Fruit fly (Drosophila melanogaster) whole organism, embryonic: ENCODE results near the gene Trim9.

Experiments used
- Abd-B ChIP-seq: fragments of 200-800 bp; sonication (Bioruptor generic); optimal IDR thresholded peaks from 2 replicates; lab custom pipeline; 2018; ENCODE audit warnings: missing biosample characterization, mild to moderate bottlenecking, missing genetic modification characterization, moderate library complexity
- Atf6 ChIP-seq: fragments of 200-800 bp; sonication (Bioruptor generic); IDR thresholded peaks from 2 replicates; pipeline ENCODE4 v1.3.6; 2022; ENCODE audit warnings: missing biosample characterization, missing genetic modification characterization
- CG10267 ChIP-seq: fragments of 200-800 bp; sonication (Bioruptor generic); optimal IDR thresholded peaks from 2 replicates; lab custom pipeline; 2018; ENCODE audit warnings: missing biosample characterization, mild to moderate bottlenecking, missing genetic modification characterization, moderate library complexity
- CG11085 ChIP-seq: fragments of 200-800 bp; sonication (Bioruptor generic); IDR thresholded peaks from 2 replicates; pipeline ENCODE4 v1.3.6; 2022; ENCODE audit warnings: missing biosample characterization, missing genetic modification characterization
- CG11504 ChIP-seq: fragments of 200-800 bp; sonication (Bioruptor generic); optimal IDR thresholded peaks from 3 replicates; lab custom pipeline; 2019; ENCODE audit warnings: missing biosample characterization, mild to moderate bottlenecking, missing genetic modification characterization, moderate library complexity
- CG12744 ChIP-seq: fragments of 200-800 bp; sonication (Bioruptor generic); optimal IDR thresholded peaks from 2 replicates; lab custom pipeline; 2016; ENCODE audit warnings: missing biosample characterization, missing genetic modification characterization
- CG13123 ChIP-seq: fragments of 200-800 bp; sonication (Bioruptor generic); optimal IDR thresholded peaks from 2 replicates; lab custom pipeline; 2016; ENCODE audit warnings: missing biosample characterization, missing genetic modification characterization
- CG14965 ChIP-seq: fragments of 200-800 bp; sonication (Bioruptor generic); optimal IDR thresholded peaks from 2 replicates; lab custom pipeline; 2016; ENCODE audit warnings: missing biosample characterization, missing genetic modification characterization, borderline replicate concordance
- CG17568 ChIP-seq: fragments of 200-800 bp; sonication (Bioruptor generic); optimal IDR thresholded peaks from 2 replicates; lab custom pipeline; 2018; ENCODE audit warnings: missing biosample characterization, mild to moderate bottlenecking, missing genetic modification characterization, moderate library complexity
- CG34422 ChIP-seq: fragments of 200-800 bp; sonication (Bioruptor generic); IDR thresholded peaks from 3 replicates; pipeline ENCODE4 v1.3.6; 2022; ENCODE audit warnings: missing biosample characterization, missing genetic modification characterization
- CG42726 ChIP-seq: fragments of 200-800 bp; sonication (Bioruptor generic); IDR thresholded peaks from 2 replicates; pipeline ENCODE4 v1.3.6; 2022; ENCODE audit warnings: missing biosample characterization, missing genetic modification characterization; ENCODE audit not compliant: partially characterized antibody
- CG4360 ChIP-seq: fragments of 200-800 bp; sonication (Bioruptor generic); IDR thresholded peaks from 2 replicates; pipeline ENCODE4 v1.3.6; 2022; ENCODE audit warnings: missing biosample characterization, missing genetic modification characterization
- CG4707 ChIP-seq: fragments of 200-800 bp; sonication (Bioruptor generic); optimal IDR thresholded peaks from 2 replicates; lab custom pipeline; 2018; ENCODE audit warnings: missing biosample characterization, mild to moderate bottlenecking, missing genetic modification characterization, moderate library complexity
- CG5245 ChIP-seq: fragments of 200-800 bp; sonication (Bioruptor generic); optimal IDR thresholded peaks from 3 replicates; lab custom pipeline; 2016; ENCODE audit warnings: missing biosample characterization, missing genetic modification characterization
- CG6813 ChIP-seq: fragments of 200-800 bp; sonication (Bioruptor generic); optimal IDR thresholded peaks from 2 replicates; lab custom pipeline; 2017; ENCODE audit warnings: missing biosample characterization, missing genetic modification characterization, mild to moderate bottlenecking, moderate library complexity, missing genetic modification reagents
- CG6854 ChIP-seq: fragments of 200-800 bp; sonication (Bioruptor generic); optimal IDR thresholded peaks from 3 replicates; lab custom pipeline; 2017; ENCODE audit warnings: missing biosample characterization, mild to moderate bottlenecking, missing genetic modification characterization
- CG7556 ChIP-seq: fragments of 200-800 bp; sonication (Bioruptor generic); optimal IDR thresholded peaks from 2 replicates; lab custom pipeline; 2017; ENCODE audit warnings: missing biosample characterization, mild to moderate bottlenecking, missing genetic modification characterization
- CG8089 ChIP-seq: fragments of 200-800 bp; sonication (Bioruptor generic); optimal IDR thresholded peaks from 3 replicates; lab custom pipeline; 2016; ENCODE audit warnings: missing biosample characterization, missing genetic modification characterization
- E2f1 ChIP-seq: fragments of 200-800 bp; sonication (Bioruptor generic); IDR thresholded peaks from 2 replicates; pipeline ENCODE4 v1.3.6; 2022; ENCODE audit warnings: missing biosample characterization, missing genetic modification characterization
- Hey ChIP-seq: fragments of 200-800 bp; sonication (Bioruptor generic); optimal IDR thresholded peaks from 3 replicates; lab custom pipeline; 2018; ENCODE audit warnings: missing biosample characterization, mild to moderate bottlenecking, missing genetic modification characterization
- Hmr ChIP-seq: fragments of 200-800 bp; sonication (Bioruptor generic); optimal IDR thresholded peaks from 3 replicates; lab custom pipeline; 2017; ENCODE audit warnings: mild to moderate bottlenecking, missing biosample characterization, missing genetic modification reagents, missing genetic modification characterization
- Hr78 ChIP-seq, 2 experiments: fragments of 200-800 bp in 1 of 2; fragments of >200 bp in 1 of 2; sonication (Bioruptor generic) in 1 of 2; optimal IDR thresholded peaks; 2 replicates each; lab custom pipeline; 2017 to 2019; ENCODE audit warnings: missing biosample characterization in 2 of 2, missing genetic modification characterization in 2 of 2, mild to moderate bottlenecking in 1 of 2, moderate library complexity in 1 of 2
- Lhr ChIP-seq: fragments of 200-800 bp; sonication (Bioruptor generic); optimal IDR thresholded peaks from 3 replicates; lab custom pipeline; 2017; ENCODE audit warnings: mild to moderate bottlenecking, missing biosample characterization, missing genetic modification reagents, missing genetic modification characterization
- Max ChIP-seq: fragments of 200-800 bp; sonication (Bioruptor generic); optimal IDR thresholded peaks from 2 replicates; lab custom pipeline; 2016; ENCODE audit warnings: missing biosample characterization, mild to moderate bottlenecking, missing genetic modification characterization
- NC2β ChIP-seq: fragments of 200-800 bp; sonication (Bioruptor generic); optimal IDR thresholded peaks from 2 replicates; lab custom pipeline; 2016; ENCODE audit warnings: missing biosample characterization, missing genetic modification characterization
- Rx ChIP-seq: fragments of 200-800 bp; sonication (Bioruptor generic); IDR thresholded peaks from 2 replicates; pipeline ENCODE4 v1.3.6; 2022; ENCODE audit warnings: missing biosample characterization, missing genetic modification characterization
- Side ChIP-seq: fragments of 200-800 bp; sonication (Bioruptor generic); optimal IDR thresholded peaks from 2 replicates; lab custom pipeline; 2016; ENCODE audit warnings: missing biosample characterization, missing genetic modification characterization
- Spps ChIP-seq: fragments of 200-800 bp; sonication (Bioruptor generic); optimal IDR thresholded peaks from 2 replicates; lab custom pipeline; 2018; ENCODE audit warnings: missing biosample characterization, mild to moderate bottlenecking, missing genetic modification characterization
- Stat92E ChIP-seq, 3 experiments: fragments of >200 bp in 2 of 3; fragments of 200-800 bp in 1 of 3; sonication (Bioruptor generic) in 1 of 3; optimal IDR thresholded peaks; 2 replicates each; lab custom pipeline; 2017 to 2019; ENCODE audit warnings: missing biosample characterization in 3 of 3, missing genetic modification characterization in 3 of 3, mild to moderate bottlenecking in 1 of 3, moderate library complexity in 1 of 3
- Xrp1 ChIP-seq: fragments of 200-800 bp; sonication (Bioruptor generic); IDR thresholded peaks from 2 replicates; pipeline ENCODE4 v1.3.6; 2022; ENCODE audit warnings: missing biosample characterization, missing genetic modification characterization
- bbx ChIP-seq: fragments of 200-800 bp; sonication (Bioruptor generic); IDR thresholded peaks from 2 replicates; pipeline ENCODE4 v1.3.6; 2022; ENCODE audit warnings: missing biosample characterization, missing genetic modification characterization; ENCODE audit not compliant: partially characterized antibody
- bcd ChIP-seq: fragments of 200-800 bp; sonication (Bioruptor generic); optimal IDR thresholded peaks from 2 replicates; lab custom pipeline; 2017; ENCODE audit warnings: missing biosample characterization, mild to moderate bottlenecking, missing genetic modification characterization
- dati ChIP-seq: fragments of 200-800 bp; sonication (Bioruptor generic); IDR thresholded peaks from 2 replicates; pipeline ENCODE4 v1.3.6; 2022; ENCODE audit warnings: missing biosample characterization, missing genetic modification characterization
- fd3F ChIP-seq: fragments of 200-800 bp; sonication (Bioruptor generic); optimal IDR thresholded peaks from 2 replicates; lab custom pipeline; 2018; ENCODE audit warnings: missing biosample characterization, mild to moderate bottlenecking, missing genetic modification characterization, moderate library complexity
- fru ChIP-seq: fragments of >200 bp; optimal IDR thresholded peaks from 2 replicates; lab custom pipeline; 2017
- fu2 ChIP-seq: fragments of 200-800 bp; sonication (Bioruptor generic); optimal IDR thresholded peaks from 2 replicates; lab custom pipeline; 2016; ENCODE audit warnings: missing biosample characterization, missing genetic modification characterization
- gsb-n ChIP-seq: fragments of 200-800 bp; sonication (Bioruptor generic); optimal IDR thresholded peaks from 3 replicates; lab custom pipeline; 2018; ENCODE audit warnings: missing biosample characterization, mild to moderate bottlenecking, missing genetic modification characterization
- hbn ChIP-seq: fragments of 200-800 bp; sonication (Bioruptor generic); IDR thresholded peaks from 2 replicates; pipeline ENCODE4 v1.3.6; 2022; ENCODE audit warnings: missing biosample characterization, missing genetic modification characterization; ENCODE audit not compliant: partially characterized antibody
- kah ChIP-seq: fragments of 200-800 bp; sonication (Bioruptor generic); optimal IDR thresholded peaks from 2 replicates; lab custom pipeline; 2018; ENCODE audit warnings: missing biosample characterization, mild to moderate bottlenecking, missing genetic modification characterization
- kay ChIP-seq: fragments of 200-800 bp; sonication (Bioruptor generic); optimal IDR thresholded peaks from 2 replicates; lab custom pipeline; 2016; ENCODE audit warnings: missing biosample characterization, missing genetic modification characterization
- pnt ChIP-seq: fragments of 200-800 bp; sonication (Bioruptor generic); optimal IDR thresholded peaks from 3 replicates; lab custom pipeline; 2016; ENCODE audit warnings: missing biosample characterization, missing genetic modification characterization
- psq ChIP-seq: fragments of 200-800 bp; sonication (Bioruptor generic); optimal IDR thresholded peaks from 2 replicates; lab custom pipeline; 2017; ENCODE audit warnings: missing biosample characterization, missing genetic modification characterization
- repo ChIP-seq: fragments of 200-800 bp; sonication (Bioruptor generic); optimal IDR thresholded peaks from 2 replicates; lab custom pipeline; 2016; ENCODE audit warnings: missing biosample characterization, missing genetic modification characterization
- rib ChIP-seq: fragments of 200-800 bp; sonication (Bioruptor generic); IDR thresholded peaks from 2 replicates; pipeline ENCODE4 v1.3.6; 2022; ENCODE audit warnings: missing biosample characterization, missing genetic modification characterization
- run ChIP-seq: fragments of 200-800 bp; sonication (Bioruptor generic); optimal IDR thresholded peaks from 3 replicates; lab custom pipeline; 2018; ENCODE audit warnings: missing biosample characterization, mild to moderate bottlenecking, missing genetic modification characterization
- sens-2 ChIP-seq: fragments of 200-800 bp; sonication (Bioruptor generic); IDR thresholded peaks from 2 replicates; pipeline ENCODE4 v1.3.6; 2022; ENCODE audit warnings: missing biosample characterization, missing genetic modification characterization
- sqz ChIP-seq: fragments of 200-800 bp; sonication (Bioruptor generic); optimal IDR thresholded peaks from 3 replicates; lab custom pipeline; 2018; ENCODE audit warnings: missing biosample characterization, mild to moderate bottlenecking, missing genetic modification characterization
- twi ChIP-seq: fragments of 200-800 bp; optimal IDR thresholded peaks from 2 replicates; lab custom pipeline; 2019; ENCODE audit warnings: missing biosample characterization, mild to moderate bottlenecking, missing genetic modification characterization, moderate library complexity
- wek ChIP-seq: fragments of 200-800 bp; sonication (Bioruptor generic); optimal IDR thresholded peaks from 3 replicates; lab custom pipeline; 2018; ENCODE audit warnings: missing biosample characterization, mild to moderate bottlenecking, missing genetic modification characterization, moderate library complexity
- z ChIP-seq: fragments of 200-800 bp; sonication (Bioruptor generic); IDR thresholded peaks from 3 replicates; pipeline ENCODE4 v1.3.6; 2022; ENCODE audit warnings: missing biosample characterization, missing genetic modification characterization
- zfh1 ChIP-seq: fragments of 200-800 bp; sonication (Bioruptor generic); IDR thresholded peaks from 3 replicates; pipeline ENCODE4 v1.3.6; 2022; ENCODE audit warnings: missing biosample characterization, missing genetic modification characterization

The Trim9 gene

DNA sequence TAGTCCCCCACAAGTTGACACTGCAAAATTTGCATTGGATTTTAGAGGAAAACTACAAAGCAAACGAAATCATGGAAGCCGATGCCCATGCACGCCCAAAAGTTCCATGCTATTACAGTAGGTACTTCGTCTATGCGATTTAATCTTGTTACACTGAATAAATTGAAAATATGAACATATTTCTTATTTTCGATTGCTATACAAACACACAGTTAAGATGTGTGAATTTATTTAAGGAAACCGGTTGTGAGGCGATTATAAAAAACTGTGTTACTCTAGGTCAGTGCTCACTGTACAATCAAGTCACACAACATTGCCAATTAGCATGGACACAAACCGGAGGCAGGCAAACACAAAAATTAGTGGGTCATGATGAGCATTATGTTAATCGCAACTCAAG is 120.9 kb downstream of the Trim9 start (continued):
- TF ChIP-seq sqz (GFP tag; lab: Kevin White, UChicago) (peak; percentile 8), Stat92E (GFP tag; optimal IDR thresholded peaks at IDR 0.05; lab: Kevin White, UChicago) (no peak), Hmr (peak; percentile 66), CG11085 (peak; percentile 51), CG14965 (peak; percentile 18), CG42726 (GFP tag; lab: Robert Waterston, UW) (no peak), zfh1 (peak; percentile 86), dati (GFP tag; lab: Robert Waterston, UW) (peak; percentile 6; the same call in 1 of the 2 replicates), CG17568 (GFP tag; lab: Kevin White, UChicago) (peak; percentile 48), CG10267 (tag; lab: Kevin White, UChicago) (peak; percentile 55), gsb-n (tag; lab: Kevin White, UChicago) (peak; percentile 32), kay (GFP tag; lab: Kevin White, UChicago) (peak; percentile 9), CG5245 (GFP tag; lab: Kevin White, UChicago) (peak; percentile 64), Xrp1 (GFP tag; lab: Robert Waterston, UW) (peak; percentile 81), pnt (peak; percentile 76), rib (GFP tag; lab: Robert Waterston, UW) (peak; percentile 47), Spps (tag; lab: Kevin White, UChicago) (no peak), CG4360 (GFP tag; lab: Robert Waterston, UW) (no peak), Rx (GFP tag; lab: Robert Waterston, UW) (peak; percentile 70), Hr78 (GFP tag; optimal IDR thresholded peaks at IDR 0.05; lab: Kevin White, UChicago) (no peak), Abd-B (GFP tag; lab: Kevin White, UChicago) (peak; percentile 64), CG8089 (GFP tag; lab: Kevin White, UChicago) (peak; percentile 67), wek (GFP tag; lab: Kevin White, UChicago) (peak; percentile 56), Atf6 (GFP tag; lab: Robert Waterston, UW) (peak; percentile 83), CG12744 (peak; percentile 46), E2f1 (GFP tag; lab: Robert Waterston, UW) (peak; percentile 87), repo (GFP tag; lab: Kevin White, UChicago) (peak; percentile 77), CG6813 (GFP tag; lab: Kevin White, UChicago) (peak; percentile 48), kah (GFP tag; lab: Kevin White, UChicago) (peak; percentile 33), bbx (no peak), CG6854 (GFP tag; lab: Kevin White, UChicago) (no peak), run (peak; percentile 55), fru (no peak), bcd (GFP tag; lab: Kevin White, UChicago) (peak; percentile 77), hbn (GFP tag; lab: Robert Waterston, UW) (no peak), fu2 (GFP tag; lab: Kevin White, UChicago) (peak; percentile 58), Lhr (GFP tag; lab: Kevin White, UChicago) (no peak), Side (peak; percentile 72), fd3F (peak; percentile 77), CG11504 (tag; lab: Kevin White, UChicago) (peak; percentile 87), z (GFP tag; lab: Robert Waterston, UW) (no peak), Max (GFP tag; lab: Kevin White, UChicago) (peak; percentile 48), Hey (tag; lab: Kevin White, UChicago) (no peak), CG7556 (GFP tag; lab: Kevin White, UChicago) (peak; percentile 55), sens-2 (GFP tag; lab: Robert Waterston, UW) (peak; percentile 31; the same call in 1 of the 2 replicates), CG34422 (GFP tag; lab: Robert Waterston, UW) (peak; percentile 87), CG13123 (GFP tag; lab: Kevin White, UChicago) (peak; percentile 25), NC2β (GFP tag; lab: Kevin White, UChicago) (peak; percentile 59), psq (GFP tag; lab: Kevin White, UChicago) (peak; percentile 43), CG4707 (GFP tag; lab: Kevin White, UChicago) (no peak), twi (tag; lab: Kevin White, UChicago) (no peak)
